Worm (Caenorhabditis elegans): Measurements from ENCODE around the gene B0035.13.
"Not testable (repeated sequence)": the region's sequence is repeated elsewhere in the genome, so short reads cannot be mapped to it uniquely, and the experiment has no call there.

DNA sequence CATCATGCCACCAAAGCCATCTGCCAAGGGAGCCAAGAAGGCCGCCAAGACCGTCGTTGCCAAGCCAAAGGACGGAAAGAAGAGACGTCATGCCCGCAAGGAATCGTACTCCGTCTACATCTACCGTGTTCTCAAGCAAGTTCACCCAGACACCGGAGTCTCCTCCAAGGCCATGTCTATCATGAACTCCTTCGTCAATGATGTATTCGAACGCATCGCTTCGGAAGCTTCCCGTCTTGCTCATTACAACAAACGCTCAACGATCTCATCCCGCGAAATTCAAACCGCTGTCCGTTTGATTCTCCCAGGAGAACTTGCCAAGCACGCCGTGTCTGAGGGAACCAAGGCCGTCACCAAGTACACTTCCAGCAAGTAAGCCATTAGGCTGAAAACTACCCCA, 18.2 kb upstream of the B0035.13 start, which contains the start of gene his-48:
- TF ChIP-seq skn-1 (tag; optimal IDR thresholded peaks at IDR 0.05); sup-37 (GFP tag; optimal IDR thresholded peaks at IDR 0.05); snpc-4 (tag; optimal IDR thresholded peaks at IDR 0.05); nhr-47 (tag; optimal IDR thresholded peaks at IDR 0.05); elt-2 (tag; optimal IDR thresholded peaks at IDR 0.05); mef-2 (tag; optimal IDR thresholded peaks at IDR 0.05); lsy-2 (tag; optimal IDR thresholded peaks at IDR 0.05); aha-1 (tag; optimal IDR thresholded peaks at IDR 0.05); rnt-1 (tag; optimal IDR thresholded peaks at IDR 0.05): not testable (repeated sequence)
